Fruit fly (Drosophila melanogaster) whole organism, embryonic: Measurements from ENCODE around the gene Ptpmeg2.

ENCODE experiments used
- Adf1 ChIP-seq: fragments of 200-800 bp; sonication (Bioruptor generic); IDR thresholded peaks from 2 replicates; pipeline ENCODE4 v1.3.6; 2022; ENCODE audit warnings: missing biosample characterization, missing genetic modification characterization
- Bdp1 ChIP-seq: fragments of 200-800 bp; sonication (Bioruptor generic); optimal IDR thresholded peaks from 3 replicates; lab custom pipeline; 2016; ENCODE audit warnings: missing biosample characterization, missing genetic modification characterization
- Bgb ChIP-seq: fragments of 200-800 bp; sonication (Bioruptor generic); IDR thresholded peaks from 2 replicates; pipeline ENCODE4 v1.3.6; 2022; ENCODE audit warnings: missing biosample characterization, missing genetic modification characterization; ENCODE audit not compliant: partially characterized antibody
- CG10321 ChIP-seq: fragments of 200-800 bp; sonication (Bioruptor generic); IDR thresholded peaks from 2 replicates; pipeline ENCODE4 v1.3.6; 2022; ENCODE audit warnings: missing biosample characterization, missing genetic modification characterization
- CG10431 ChIP-seq: fragments of 200-800 bp; sonication (Bioruptor generic); optimal IDR thresholded peaks from 3 replicates; lab custom pipeline; 2018; ENCODE audit warnings: missing biosample characterization, mild to moderate bottlenecking, missing genetic modification characterization
- CG10543 ChIP-seq: fragments of 200-800 bp; sonication (Bioruptor generic); optimal IDR thresholded peaks from 3 replicates; lab custom pipeline; 2017; ENCODE audit warnings: missing biosample characterization, mild to moderate bottlenecking, missing genetic modification characterization, moderate library complexity
- CG11398 ChIP-seq: fragments of 200-800 bp; sonication (Bioruptor generic); optimal IDR thresholded peaks from 2 replicates; lab custom pipeline; 2016; ENCODE audit warnings: missing biosample characterization, missing genetic modification characterization
- CG12299 ChIP-seq: fragments of 200-800 bp; sonication (Bioruptor generic); optimal IDR thresholded peaks from 2 replicates; lab custom pipeline; 2018; ENCODE audit warnings: missing biosample characterization, mild to moderate bottlenecking, missing genetic modification characterization
- CG12391 ChIP-seq: fragments of 200-800 bp; sonication (Bioruptor generic); optimal IDR thresholded peaks from 3 replicates; lab custom pipeline; 2018; ENCODE audit warnings: missing biosample characterization, mild to moderate bottlenecking, missing genetic modification characterization, moderate library complexity
- CG12942 ChIP-seq: fragments of 200-800 bp; sonication (Bioruptor generic); optimal IDR thresholded peaks from 3 replicates; lab custom pipeline; 2016; ENCODE audit warnings: missing biosample characterization, missing genetic modification characterization
- CG13123 ChIP-seq: fragments of 200-800 bp; sonication (Bioruptor generic); optimal IDR thresholded peaks from 2 replicates; lab custom pipeline; 2016; ENCODE audit warnings: missing biosample characterization, missing genetic modification characterization
- CG14965 ChIP-seq: fragments of 200-800 bp; sonication (Bioruptor generic); optimal IDR thresholded peaks from 2 replicates; lab custom pipeline; 2016; ENCODE audit warnings: missing biosample characterization, missing genetic modification characterization, borderline replicate concordance
- CG15011 ChIP-seq: fragments of 200-800 bp; sonication (Bioruptor generic); optimal IDR thresholded peaks from 3 replicates; lab custom pipeline; 2018; ENCODE audit warnings: missing biosample characterization, mild to moderate bottlenecking, missing genetic modification characterization
- CG16863 ChIP-seq: fragments of 200-800 bp; sonication (Bioruptor generic); optimal IDR thresholded peaks from 3 replicates; lab custom pipeline; 2016; ENCODE audit warnings: missing biosample characterization, missing genetic modification characterization
- CG17361 ChIP-seq: fragments of 200-800 bp; sonication (Bioruptor generic); IDR thresholded peaks from 3 replicates; pipeline ENCODE4 v1.3.6; 2022; ENCODE audit warnings: missing biosample characterization, missing genetic modification characterization
- CG32532 ChIP-seq: fragments of 200-800 bp; sonication (Bioruptor generic); IDR thresholded peaks from 2 replicates; pipeline ENCODE4 v1.3.6; 2022; ENCODE audit warnings: missing biosample characterization, missing genetic modification characterization
- CG6272 ChIP-seq: fragments of 200-800 bp; sonication (Bioruptor generic); IDR thresholded peaks from 2 replicates; pipeline ENCODE4 v1.3.6; 2022; ENCODE audit warnings: missing biosample characterization, missing genetic modification characterization
- CG6689 ChIP-seq: fragments of 200-800 bp; sonication (Bioruptor generic); IDR thresholded peaks from 2 replicates; pipeline ENCODE4 v1.3.6; 2022; ENCODE audit warnings: missing biosample characterization, missing genetic modification characterization
- CG6791 ChIP-seq: fragments of 200-800 bp; sonication (Bioruptor generic); IDR thresholded peaks from 3 replicates; pipeline ENCODE4 v1.3.6; 2022; ENCODE audit warnings: missing biosample characterization, missing genetic modification characterization; ENCODE audit not compliant: partially characterized antibody
- CG7271 ChIP-seq: fragments of 200-800 bp; sonication (Bioruptor generic); optimal IDR thresholded peaks from 2 replicates; lab custom pipeline; 2018; ENCODE audit warnings: missing biosample characterization, mild to moderate bottlenecking, missing genetic modification characterization, moderate library complexity
- CG7556 ChIP-seq: fragments of 200-800 bp; sonication (Bioruptor generic); optimal IDR thresholded peaks from 2 replicates; lab custom pipeline; 2017; ENCODE audit warnings: missing biosample characterization, mild to moderate bottlenecking, missing genetic modification characterization
- CG8089 ChIP-seq: fragments of 200-800 bp; sonication (Bioruptor generic); optimal IDR thresholded peaks from 3 replicates; lab custom pipeline; 2016; ENCODE audit warnings: missing biosample characterization, missing genetic modification characterization
- CG9727 ChIP-seq: fragments of 200-800 bp; sonication (Bioruptor generic); optimal IDR thresholded peaks from 3 replicates; lab custom pipeline; 2017; ENCODE audit warnings: missing biosample characterization, mild to moderate bottlenecking, missing genetic modification characterization
- Dbx ChIP-seq: fragments of 200-800 bp; sonication (Bioruptor generic); IDR thresholded peaks from 3 replicates; pipeline ENCODE4 v1.3.6; 2022; ENCODE audit warnings: missing biosample characterization, missing genetic modification characterization
- Ets97D ChIP-seq: fragments of 200-800 bp; sonication (Bioruptor generic); optimal IDR thresholded peaks from 3 replicates; lab custom pipeline; 2016; ENCODE audit warnings: missing biosample characterization, missing genetic modification characterization
- Mes4 ChIP-seq: fragments of 200-800 bp; sonication (Bioruptor generic); optimal IDR thresholded peaks from 2 replicates; lab custom pipeline; 2016; ENCODE audit warnings: missing biosample characterization, missing genetic modification characterization
- Mrtf ChIP-seq: fragments of 200-800 bp; sonication (Bioruptor generic); IDR thresholded peaks from 3 replicates; pipeline ENCODE4 v1.3.6; 2022; ENCODE audit warnings: missing biosample characterization, missing genetic modification characterization
- NC2α ChIP-seq: fragments of 200-800 bp; sonication (Bioruptor generic); optimal IDR thresholded peaks from 2 replicates; lab custom pipeline; 2016; ENCODE audit warnings: missing biosample characterization, missing genetic modification characterization
- Nf-YC ChIP-seq: fragments of 200-800 bp; optimal IDR thresholded peaks from 3 replicates; lab custom pipeline; 2019; ENCODE audit warnings: missing biosample characterization, mild to moderate bottlenecking, missing genetic modification characterization, moderate library complexity
- Rfx ChIP-seq: fragments of 200-800 bp; sonication (Bioruptor generic); IDR thresholded peaks from 2 replicates; pipeline ENCODE4 v1.3.6; 2022; ENCODE audit warnings: missing biosample characterization, missing genetic modification characterization
- Ssrp ChIP-seq: fragments of 200-800 bp; sonication (Bioruptor generic); optimal IDR thresholded peaks from 2 replicates; lab custom pipeline; 2018; ENCODE audit warnings: missing biosample characterization, mild to moderate bottlenecking, missing genetic modification characterization, moderate library complexity
- TFAM ChIP-seq: fragments of 200-800 bp; sonication (Bioruptor generic); optimal IDR thresholded peaks from 2 replicates; lab custom pipeline; 2017; ENCODE audit warnings: missing biosample characterization, missing genetic modification characterization, inconsistent platforms
- Tbp ChIP-seq: fragments of >200 bp; optimal IDR thresholded peaks from 2 replicates; lab custom pipeline; 2018; ENCODE audit warnings: missing biosample characterization, missing genetic modification characterization
- ara ChIP-seq: fragments of 200-800 bp; sonication (Bioruptor generic); IDR thresholded peaks from 2 replicates; pipeline ENCODE4 v1.3.6; 2022; ENCODE audit warnings: missing biosample characterization, missing genetic modification characterization
- ase ChIP-seq: fragments of 200-800 bp; sonication (Bioruptor generic); IDR thresholded peaks from 3 replicates; pipeline ENCODE4 v1.3.6; 2022; ENCODE audit warnings: missing biosample characterization, missing genetic modification characterization
- cato ChIP-seq: fragments of 200-800 bp; sonication (Bioruptor generic); optimal IDR thresholded peaks from 2 replicates; lab custom pipeline; 2016; ENCODE audit warnings: missing biosample characterization, missing genetic modification characterization, borderline replicate concordance
- caup ChIP-seq: fragments of 200-800 bp; sonication (Bioruptor generic); optimal IDR thresholded peaks from 3 replicates; lab custom pipeline; 2017; ENCODE audit warnings: missing biosample characterization, mild to moderate bottlenecking, missing genetic modification characterization, moderate library complexity; ENCODE audit not compliant: severe bottlenecking
- chn ChIP-seq: fragments of 200-800 bp; sonication (Bioruptor generic); optimal IDR thresholded peaks from 2 replicates; lab custom pipeline; 2016; ENCODE audit warnings: missing biosample characterization, missing genetic modification characterization
- dan ChIP-seq: fragments of 200-800 bp; sonication (Bioruptor generic); IDR thresholded peaks from 2 replicates; pipeline ENCODE4 v1.3.6; 2022; ENCODE audit warnings: missing biosample characterization, missing genetic modification characterization
- emc ChIP-seq: fragments of 200-800 bp; sonication (Bioruptor generic); optimal IDR thresholded peaks from 2 replicates; lab custom pipeline; 2016; ENCODE audit warnings: missing biosample characterization, missing genetic modification characterization
- fd64A ChIP-seq: fragments of 200-800 bp; sonication (Bioruptor generic); optimal IDR thresholded peaks from 3 replicates; lab custom pipeline; 2018; ENCODE audit warnings: missing biosample characterization, mild to moderate bottlenecking, missing genetic modification characterization
- ken ChIP-seq: fragments of 200-800 bp; sonication (Bioruptor generic); IDR thresholded peaks from 3 replicates; pipeline ENCODE4 v1.3.6; 2022; ENCODE audit warnings: missing biosample characterization, missing genetic modification characterization
- lab ChIP-seq: fragments of 200-800 bp; sonication (Bioruptor generic); optimal IDR thresholded peaks from 3 replicates; lab custom pipeline; 2017; ENCODE audit warnings: missing biosample characterization, missing genetic modification characterization, mild to moderate bottlenecking, moderate library complexity, missing genetic modification reagents
- odd ChIP-seq: fragments of 200-800 bp; sonication (Bioruptor generic); optimal IDR thresholded peaks from 2 replicates; lab custom pipeline; 2017; ENCODE audit warnings: missing biosample characterization, mild to moderate bottlenecking, missing genetic modification characterization
- p53 ChIP-seq: fragments of 200-800 bp; sonication (Bioruptor generic); optimal IDR thresholded peaks from 2 replicates; lab custom pipeline; 2016; ENCODE audit warnings: missing biosample characterization, missing genetic modification characterization
- pho ChIP-seq: fragments of 200-800 bp; sonication (Bioruptor generic); optimal IDR thresholded peaks from 2 replicates; lab custom pipeline; 2016; ENCODE audit warnings: missing biosample characterization, missing genetic modification characterization
- pum ChIP-seq: fragments of 200-800 bp; sonication (Bioruptor generic); optimal IDR thresholded peaks from 2 replicates; lab custom pipeline; 2016; ENCODE audit warnings: missing biosample characterization, missing genetic modification characterization
- run ChIP-seq: fragments of 200-800 bp; sonication (Bioruptor generic); optimal IDR thresholded peaks from 3 replicates; lab custom pipeline; 2018; ENCODE audit warnings: missing biosample characterization, mild to moderate bottlenecking, missing genetic modification characterization
- salm ChIP-seq: fragments of 200-800 bp; sonication (Bioruptor generic); optimal IDR thresholded peaks from 2 replicates; lab custom pipeline; 2018; ENCODE audit warnings: missing biosample characterization, mild to moderate bottlenecking, missing genetic modification characterization
- ttk ChIP-seq: fragments of 200-800 bp; sonication (Bioruptor generic); IDR thresholded peaks from 2 replicates; pipeline ENCODE4 v2.1.2; 2022; ENCODE audit warnings: missing biosample characterization, missing genetic modification characterization

Ptpmeg2 gene

DNA sequence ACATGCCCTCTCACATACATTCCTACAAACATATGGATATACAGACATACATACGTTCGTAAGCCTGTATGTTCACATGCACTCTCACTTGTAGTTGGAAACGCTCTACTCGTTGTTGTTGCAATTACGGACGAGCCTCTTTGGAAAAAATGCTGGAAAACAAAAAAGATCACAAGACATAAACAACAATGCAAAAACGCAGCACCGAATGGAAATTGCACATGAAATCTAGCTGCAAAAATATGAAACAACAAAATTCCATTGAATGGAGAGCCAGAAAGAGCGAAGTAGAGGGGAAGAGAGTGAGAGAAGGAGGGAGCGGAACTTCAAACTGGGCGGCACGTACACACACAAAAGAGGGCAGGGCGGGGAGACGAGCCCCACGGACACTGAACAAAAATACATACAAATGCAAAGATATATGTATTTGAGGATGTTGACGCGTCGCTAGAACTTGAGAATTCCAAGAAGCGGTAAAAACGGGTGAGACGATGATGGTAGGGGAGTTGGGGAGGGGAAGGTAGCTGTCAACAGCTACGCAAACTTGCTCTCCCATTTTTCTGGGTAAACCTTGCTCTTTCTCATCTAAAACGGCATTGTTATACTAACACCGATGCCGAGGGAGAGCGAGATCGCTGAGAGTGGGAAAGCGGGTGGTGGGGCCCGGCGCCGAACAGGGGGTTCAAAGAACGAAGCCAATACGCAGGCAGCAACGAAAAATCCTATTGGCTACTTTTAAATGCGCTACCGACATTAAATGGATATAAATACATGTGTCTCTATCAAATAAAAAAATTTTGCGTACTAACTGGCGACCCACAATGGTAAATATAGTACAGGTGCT, 74.6 kb downstream of the Ptpmeg2 start (continued):
- TF ChIP-seq Adf1 (GFP tag; lab: Robert Waterston, UW) (peak; percentile 95), ttk (peak; percentile 50; the same call in 1 of the 2 replicates), Dbx (GFP tag; lab: Robert Waterston, UW) (no peak; the same call in 2 of the 3 replicates), CG6272 (no peak), cato (GFP tag; lab: Kevin White, UChicago) (no peak), CG10321 (GFP tag; lab: Robert Waterston, UW) (no peak), Ssrp (tag; lab: Kevin White, UChicago) (peak; percentile 34), TFAM (GFP tag; lab: Kevin White, UChicago) (no peak), CG16863 (GFP tag; lab: Kevin White, UChicago) (no peak), Ets97D (GFP tag; lab: Kevin White, UChicago) (no peak), CG7271 (tag; lab: Kevin White, UChicago) (no peak), Nf-YC (tag; lab: Kevin White, UChicago) (no peak), dan (GFP tag; lab: Robert Waterston, UW) (no peak), run (tag; lab: Kevin White, UChicago) (no peak), CG6689 (GFP tag; lab: Robert Waterston, UW) (peak; percentile 54), CG9727 (GFP tag; lab: Kevin White, UChicago) (no peak), ken (GFP tag; lab: Robert Waterston, UW) (no peak), Rfx (GFP tag; lab: Robert Waterston, UW) (no peak; the same call in none of the 2 replicates), odd (GFP tag; lab: Kevin White, UChicago) (no peak), CG17361 (GFP tag; lab: Robert Waterston, UW) (no peak; the same call in 1 of the 3 replicates), pum (GFP tag; lab: Kevin White, UChicago) (no peak), NC2α (no peak), chn (GFP tag; lab: Kevin White, UChicago) (no peak), CG13123 (GFP tag; lab: Kevin White, UChicago) (no peak), Tbp (GFP tag; lab: Kevin White, UChicago) (no peak), fd64A (GFP tag; lab: Kevin White, UChicago) (no peak), CG10543 (GFP tag; lab: Kevin White, UChicago) (peak; percentile 82), CG12942 (GFP tag; lab: Kevin White, UChicago) (no peak), CG6791 (GFP tag; lab: Robert Waterston, UW) (no peak), CG7556 (GFP tag; lab: Kevin White, UChicago) (no peak), CG14965 (GFP tag; lab: Kevin White, UChicago) (no peak), salm (tag; lab: Kevin White, UChicago) (no peak), lab (GFP tag; lab: Kevin White, UChicago) (peak; percentile 44), p53 (GFP tag; lab: Kevin White, UChicago) (no peak), CG8089 (no peak), emc (GFP tag; lab: Kevin White, UChicago) (no peak), CG15011 (GFP tag; lab: Kevin White, UChicago) (no peak), ase (GFP tag; lab: Robert Waterston, UW) (no peak), CG11398 (peak; percentile 45), Bgb (GFP tag; lab: Robert Waterston, UW) (peak; percentile 48; the same call in 1 of the 2 replicates), Bdp1 (GFP tag; lab: Kevin White, UChicago) (no peak), CG12299 (tag; lab: Kevin White, UChicago) (no peak), Mrtf (GFP tag; lab: Robert Waterston, UW) (no peak), CG10431 (GFP tag; lab: Kevin White, UChicago) (no peak), CG32532 (GFP tag; lab: Robert Waterston, UW) (peak; percentile 55), Mes4 (GFP tag; lab: Kevin White, UChicago) (no peak), CG12391 (tag; lab: Kevin White, UChicago) (no peak), ara (GFP tag; lab: Robert Waterston, UW) (no peak), caup (GFP tag; lab: Kevin White, UChicago) (no peak), pho (no peak)
